Worm (Caenorhabditis elegans) whole organism, dauer: ENCODE results near the gene Y43D4A.1.
"Not testable (repeated sequence)": the region's sequence is repeated elsewhere in the genome, so short reads cannot be mapped to it uniquely, and the experiment has no call there.

Experiments
- unc-62 ChIP-seq: sonication (generic microtip); optimal IDR thresholded peaks from 2 replicates; lab custom pipeline; 2017; ENCODE audit warnings: missing biosample characterization, missing genetic modification reagents, missing genetic modification characterization

Y43D4A.1 gene

DNA sequence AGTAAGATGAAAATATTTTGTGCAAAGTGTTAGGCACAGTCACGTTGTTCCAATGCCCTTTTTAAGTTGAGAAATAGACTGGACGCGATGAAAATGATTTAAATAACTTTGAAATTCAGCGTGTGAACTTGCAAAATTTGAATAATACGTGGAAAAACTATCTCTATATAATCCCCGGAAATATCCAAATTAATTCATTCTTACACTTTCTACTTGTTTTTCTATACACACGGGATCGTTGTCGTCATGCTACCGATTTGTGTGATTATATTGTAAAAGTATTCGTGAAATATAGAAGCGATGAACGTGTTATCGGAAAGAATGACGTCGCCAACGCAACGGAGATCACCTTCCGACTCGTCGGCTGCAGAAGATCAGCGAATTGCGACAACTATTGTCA, at the start of gene Y43D4A.1:
Gene Y43D4A.1 (plus strand): TSS at position 301 of the 400 bp plus-strand sequence.
- no peak for TF ChIP-seq unc-62 (GFP tag; lab: Kevin White, UChicago)

DNA sequence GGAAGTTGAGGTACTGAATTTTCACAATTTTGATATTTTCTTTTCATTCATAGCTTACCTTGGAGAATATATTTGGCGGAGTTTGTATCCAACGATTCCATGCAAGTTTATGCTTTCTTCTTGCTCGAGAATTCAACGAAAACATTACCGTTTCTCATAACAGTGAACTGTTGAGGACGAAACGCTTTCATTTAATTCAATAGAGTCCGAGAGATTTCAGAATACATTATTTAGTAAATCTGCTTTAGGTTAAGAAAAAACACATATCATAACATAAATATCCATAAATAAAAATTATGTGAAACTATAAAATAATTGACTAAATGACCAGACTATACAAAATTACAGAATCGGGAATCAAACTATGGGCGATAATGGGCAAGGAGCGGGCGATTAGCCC, 49.1 kb upstream of the Y43D4A.1 start, which contains the start of gene Y51H4A.941:
Gene Y51H4A.941 (minus strand): TSS at position 101 of the 400 bp plus-strand sequence.
- TF ChIP-seq unc-62 (GFP tag; lab: Kevin White, UChicago): no peak

DNA sequence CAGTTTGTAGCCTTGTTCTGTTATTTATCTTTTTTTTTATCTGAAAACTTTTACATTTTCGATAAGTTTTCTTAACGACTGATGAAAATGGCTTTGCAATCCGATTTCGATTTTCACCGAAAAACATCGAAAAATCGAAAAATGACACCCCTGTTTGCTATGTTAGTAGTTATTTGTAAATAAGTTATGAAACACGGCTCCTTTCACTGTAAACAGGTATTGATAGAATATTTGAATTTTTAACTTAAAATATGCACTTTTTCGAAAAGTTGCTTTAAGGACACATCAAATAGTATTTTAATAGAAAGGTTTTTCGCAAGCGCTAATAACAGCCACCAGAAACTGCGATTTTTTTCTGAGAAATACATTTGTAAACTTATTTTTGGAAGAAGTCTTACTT, 47.2 kb upstream of the Y43D4A.1 start:
- no peak for TF ChIP-seq unc-62 (GFP tag; lab: Kevin White, UChicago)

DNA sequence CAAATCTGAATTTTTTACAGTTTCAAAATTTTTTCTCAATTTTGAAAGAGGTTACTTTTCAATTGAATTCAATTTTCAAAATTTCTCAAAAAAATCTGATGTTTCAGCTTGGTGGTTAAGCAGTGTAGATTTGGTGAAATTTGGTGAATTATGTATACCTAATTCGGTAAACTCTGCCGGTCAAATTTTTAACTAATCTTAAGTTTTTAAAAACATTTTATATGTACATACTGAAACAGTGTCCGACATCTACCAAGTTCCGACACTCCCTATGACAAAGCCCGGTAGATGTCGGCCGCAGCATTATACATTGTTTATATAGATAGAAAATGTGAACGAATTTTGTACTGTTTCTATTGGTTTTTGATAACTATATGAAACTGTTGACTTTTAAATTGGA, 36.7 kb upstream of the Y43D4A.1 start:
- TF ChIP-seq unc-62 (GFP tag; lab: Kevin White, UChicago): no peak

DNA sequence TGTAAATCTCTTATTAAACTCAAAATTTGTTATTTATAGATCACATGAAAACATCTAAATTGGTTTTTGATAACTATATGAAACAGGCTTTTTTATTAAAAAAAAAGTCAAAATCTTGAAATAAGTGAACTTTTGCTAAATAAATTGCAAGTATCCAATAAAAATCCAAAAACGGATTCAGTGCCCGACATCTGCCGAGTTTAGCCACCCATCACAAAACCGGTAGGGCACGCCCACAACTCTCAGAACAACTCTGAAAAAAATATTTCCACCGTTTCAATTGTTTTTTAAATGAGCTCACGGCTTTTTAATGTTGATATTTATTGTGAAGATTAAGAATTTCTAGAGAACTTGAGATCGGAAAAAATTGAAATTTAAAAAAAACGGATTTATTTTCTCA, 33.9 kb upstream of the Y43D4A.1 start:
- TF ChIP-seq unc-62 (GFP tag; lab: Kevin White, UChicago): no peak

DNA sequence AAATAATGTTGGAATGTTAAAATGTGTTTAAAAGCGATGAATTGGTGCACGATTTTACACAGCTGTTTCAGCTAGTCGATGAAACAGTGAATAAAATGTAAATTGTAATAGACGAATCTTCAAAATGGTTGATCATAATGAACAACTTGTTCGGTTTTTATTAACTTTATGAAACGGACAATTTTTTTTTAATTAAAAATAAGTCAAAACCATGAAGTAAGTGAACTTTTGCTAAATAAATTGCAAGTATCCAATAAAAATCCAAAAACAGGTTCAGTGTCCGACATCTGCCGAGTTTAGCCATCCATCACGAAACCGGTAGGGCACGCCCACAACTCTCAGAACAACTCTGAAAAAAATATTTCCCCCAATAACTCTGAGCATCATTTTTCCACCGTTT, 33.3 kb upstream of the Y43D4A.1 start:
- no peak for TF ChIP-seq unc-62 (GFP tag; lab: Kevin White, UChicago)

DNA sequence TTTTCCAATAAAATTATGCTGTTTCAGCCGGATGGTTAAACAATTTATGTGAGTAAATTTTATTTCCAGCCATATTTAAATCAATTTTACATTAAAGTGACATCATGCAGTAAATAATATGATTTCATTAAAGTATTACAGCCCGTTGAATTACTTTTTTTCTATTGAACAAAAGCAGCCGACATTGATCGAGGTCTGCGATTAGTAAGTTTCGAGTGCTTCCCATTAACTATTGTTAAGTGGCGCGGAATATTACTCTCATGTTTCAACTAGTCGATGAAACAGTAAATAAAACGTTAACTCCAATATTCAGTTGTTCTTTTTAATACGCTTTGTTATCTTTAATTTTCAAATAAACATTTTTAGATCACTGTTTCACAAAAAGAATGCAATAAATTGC, 25.0 kb upstream of the Y43D4A.1 start:
- no peak for TF ChIP-seq unc-62 (GFP tag; lab: Kevin White, UChicago)

DNA sequence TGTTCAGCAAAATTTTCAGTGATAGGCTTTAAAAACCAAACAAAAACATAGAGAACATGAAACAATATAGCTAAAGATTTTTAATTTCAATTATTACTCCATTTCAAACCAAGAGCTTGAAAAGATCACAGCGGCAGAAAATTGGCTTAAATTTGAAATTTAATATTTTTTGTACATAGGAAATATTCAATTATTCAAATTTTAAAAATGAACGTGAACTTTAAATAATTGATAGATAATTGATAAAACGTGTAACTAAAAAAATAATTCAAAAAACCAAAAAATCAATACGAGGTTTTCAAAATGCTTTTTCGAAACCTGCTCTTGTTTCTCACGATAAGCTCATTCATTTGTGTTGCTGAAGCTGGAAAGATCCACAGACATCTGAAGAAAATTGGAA, 23.2 kb upstream of the Y43D4A.1 start, which contains the start of gene Y51H4A.22:
Gene Y51H4A.22 (plus strand): TSS at position 301 of the 400 bp plus-strand sequence.
- no peak for TF ChIP-seq unc-62 (GFP tag; lab: Kevin White, UChicago)

DNA sequence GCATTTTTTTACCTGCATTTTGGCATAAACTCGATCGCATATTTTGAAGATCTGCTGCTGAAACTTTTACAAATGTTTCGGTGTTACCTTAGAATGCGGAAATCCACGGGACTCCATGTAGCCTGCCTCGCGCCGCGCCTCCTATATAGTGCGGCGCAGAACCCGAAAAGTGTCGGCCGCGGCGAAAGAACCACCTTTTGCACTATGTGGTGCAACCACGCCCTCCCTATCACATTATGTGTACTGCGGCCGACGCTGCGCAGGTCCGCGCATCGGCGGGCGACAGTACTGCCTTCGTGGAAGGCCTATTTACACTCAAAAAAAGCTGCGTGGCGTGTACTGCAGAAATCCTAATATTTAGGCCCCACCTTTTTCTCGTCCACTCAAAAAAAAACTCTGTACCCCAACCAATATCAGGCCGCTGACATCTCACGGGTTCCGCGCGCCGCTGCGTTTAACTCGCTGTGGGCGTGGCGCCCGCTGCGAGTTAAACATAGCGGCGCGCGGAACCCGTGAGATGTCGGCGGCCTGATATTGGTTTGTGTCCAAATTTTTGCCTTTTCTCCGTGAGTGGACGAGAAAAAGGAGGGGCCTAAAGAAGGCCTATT, 21.5 kb upstream of the Y43D4A.1 start:
- TF ChIP-seq unc-62 (GFP tag; lab: Kevin White, UChicago): no peak

DNA sequence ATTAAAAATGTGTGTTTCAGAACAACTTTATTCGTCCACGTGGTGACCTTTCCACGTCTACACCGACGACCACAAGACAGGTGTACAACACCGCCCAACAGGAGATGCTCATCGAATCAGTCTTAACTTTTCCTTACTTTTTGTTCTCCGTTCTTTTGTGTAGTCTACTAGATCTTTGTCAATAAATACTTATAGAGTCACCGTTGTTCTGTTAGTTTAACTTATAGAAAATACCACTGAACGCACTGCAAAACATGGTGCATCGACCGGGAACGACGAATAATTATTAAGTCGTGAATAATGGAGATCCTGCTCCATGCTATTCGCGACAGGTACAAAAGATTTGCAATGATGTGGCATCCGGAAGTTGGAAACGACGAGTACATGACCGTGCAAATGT, 21.0 kb upstream of the Y43D4A.1 start, which contains the start of gene Y51H4A.23:
Gene Y51H4A.23 (plus strand): TSS at position 301 of the 400 bp plus-strand sequence.
- TF ChIP-seq unc-62 (GFP tag; lab: Kevin White, UChicago): not testable (repeated sequence)

DNA sequence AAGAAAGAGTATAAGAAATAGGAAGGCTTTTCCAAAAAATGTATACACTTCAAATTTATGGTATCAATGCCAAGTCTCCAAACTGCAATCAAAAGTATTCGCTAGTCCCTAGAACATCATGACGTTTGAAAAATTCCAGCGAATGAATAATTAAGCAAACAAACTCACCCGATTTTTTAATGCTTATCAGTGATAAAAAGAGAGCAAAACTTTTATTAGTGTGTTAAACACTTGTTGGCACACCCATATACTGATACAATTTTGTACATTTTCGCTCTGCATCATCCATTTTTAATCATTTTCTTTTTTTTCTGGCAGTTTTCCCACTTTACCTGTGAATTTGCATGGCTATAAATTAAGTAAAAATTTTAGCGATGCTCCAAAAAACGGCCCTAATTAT, 7.7 kb upstream of the Y43D4A.1 start, which contains the start of gene Y51H4A.25:
Gene Y51H4A.25 (plus strand): TSS at position 373 of the 400 bp plus-strand sequence.
- TF ChIP-seq unc-62 (GFP tag; lab: Kevin White, UChicago): no peak

DNA sequence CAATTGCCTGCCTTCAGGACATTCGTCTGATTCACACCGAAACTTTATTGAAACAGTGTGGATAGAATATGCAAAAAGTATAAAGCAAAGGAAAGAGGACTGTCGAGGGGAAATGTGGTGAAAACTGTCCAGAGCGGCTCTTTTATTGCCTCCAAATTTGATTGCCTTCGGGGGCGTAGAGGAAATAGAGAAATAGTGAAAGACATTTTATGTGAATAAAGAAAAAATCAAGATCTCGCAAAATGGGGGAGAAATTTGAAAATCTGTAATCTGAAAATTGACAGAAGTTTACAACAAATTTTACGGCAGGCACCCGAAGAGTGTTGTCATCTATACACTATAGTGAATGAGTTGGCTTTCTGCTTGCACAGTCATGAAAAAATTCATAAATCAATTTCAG, 2.9 kb upstream of the Y43D4A.1 start, which contains the start of gene Y51H4A.24:
Gene Y51H4A.24 (minus strand): TSS at position 101 of the 400 bp plus-strand sequence.
- no peak for TF ChIP-seq unc-62 (GFP tag; lab: Kevin White, UChicago)

DNA sequence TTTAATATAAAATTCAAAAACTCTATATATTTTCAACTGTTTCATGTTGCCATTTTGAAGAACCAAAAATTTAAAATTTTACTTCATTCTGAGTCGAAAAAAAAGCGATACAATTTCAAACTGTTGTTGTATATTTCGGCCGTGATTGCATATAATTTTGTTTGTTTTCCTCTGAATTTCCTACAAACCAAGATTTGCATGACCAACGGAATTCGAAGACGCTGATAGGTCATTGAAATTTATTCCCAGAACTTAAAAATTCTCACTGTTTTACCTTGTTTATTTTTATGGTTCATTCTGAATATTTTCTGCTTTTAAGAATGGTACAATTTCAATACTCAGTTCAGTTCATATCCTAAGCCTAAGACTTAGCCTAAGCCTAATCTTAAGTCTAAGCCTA, 7.5 kb downstream of the Y43D4A.1 start:
- no peak for TF ChIP-seq unc-62 (GFP tag; lab: Kevin White, UChicago)

DNA sequence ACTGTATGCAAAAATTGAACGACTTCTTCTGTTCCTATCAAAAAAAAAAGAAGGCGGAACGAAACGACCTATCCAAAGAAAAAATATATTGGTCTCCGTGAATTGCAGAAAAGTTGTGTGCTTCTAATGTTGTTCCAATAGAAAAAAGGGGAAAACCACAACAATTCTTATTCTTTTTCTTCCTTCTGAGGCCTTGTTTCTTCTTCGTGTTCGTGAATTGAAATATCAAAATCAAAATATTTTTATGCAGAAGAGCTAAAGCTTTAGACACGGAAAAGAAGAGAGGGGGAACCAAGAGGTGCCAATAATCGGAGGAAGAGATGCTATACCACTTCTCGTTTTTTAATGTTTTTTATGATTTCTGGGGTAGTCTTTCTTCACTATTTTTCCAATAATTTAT, 12.1 kb downstream of the Y43D4A.1 start, which contains the start of gene Y43D4A.2:
Gene Y43D4A.2 (minus strand): TSS at position 101 of the 400 bp plus-strand sequence.
- TF ChIP-seq unc-62 (GFP tag; lab: Kevin White, UChicago): not testable (repeated sequence)

DNA sequence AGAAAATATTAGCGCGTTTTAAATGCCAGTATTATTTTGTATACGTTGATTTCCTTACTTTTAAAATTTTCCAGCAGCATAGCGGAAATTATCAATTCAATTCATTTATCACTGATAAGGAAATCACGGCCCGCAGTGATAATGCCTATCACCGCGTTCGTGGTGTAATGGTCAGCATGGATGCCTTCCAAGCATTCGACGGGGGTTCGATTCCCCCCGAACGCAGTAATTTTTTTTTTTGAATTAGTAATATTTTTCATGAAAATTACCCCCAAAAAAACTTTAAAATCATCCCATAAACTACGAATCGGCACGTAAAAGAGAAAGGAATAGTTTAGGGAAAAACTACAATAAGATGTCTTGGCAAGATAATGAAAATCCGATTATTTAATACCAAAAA, 31.4 kb downstream of the Y43D4A.1 start:
- TF ChIP-seq unc-62 (GFP tag; lab: Kevin White, UChicago): no peak

DNA sequence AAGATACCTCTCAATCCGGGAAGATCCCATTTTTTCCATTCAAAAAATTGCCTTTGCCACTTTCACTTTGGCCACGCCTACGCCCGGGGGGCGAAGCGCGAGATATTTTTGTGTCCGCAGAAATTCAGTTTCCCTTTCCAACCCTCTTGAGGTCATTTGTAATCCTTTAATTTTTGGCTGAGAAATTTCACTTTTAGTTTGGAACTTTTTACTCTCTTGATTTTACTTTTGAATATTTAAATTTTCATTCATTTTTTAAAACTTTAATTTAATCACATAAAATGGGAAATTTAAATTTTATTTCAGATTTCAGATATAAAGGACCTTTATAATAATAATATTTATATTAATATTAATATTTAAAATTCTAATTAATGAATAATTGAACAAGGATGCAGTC, 31.8 kb downstream of the Y43D4A.1 start, which contains the start of gene Y43D4A.5:
Gene Y43D4A.5 (plus strand): TSS at position 301 of the 400 bp plus-strand sequence.
- no peak for TF ChIP-seq unc-62 (GFP tag; lab: Kevin White, UChicago)

DNA sequence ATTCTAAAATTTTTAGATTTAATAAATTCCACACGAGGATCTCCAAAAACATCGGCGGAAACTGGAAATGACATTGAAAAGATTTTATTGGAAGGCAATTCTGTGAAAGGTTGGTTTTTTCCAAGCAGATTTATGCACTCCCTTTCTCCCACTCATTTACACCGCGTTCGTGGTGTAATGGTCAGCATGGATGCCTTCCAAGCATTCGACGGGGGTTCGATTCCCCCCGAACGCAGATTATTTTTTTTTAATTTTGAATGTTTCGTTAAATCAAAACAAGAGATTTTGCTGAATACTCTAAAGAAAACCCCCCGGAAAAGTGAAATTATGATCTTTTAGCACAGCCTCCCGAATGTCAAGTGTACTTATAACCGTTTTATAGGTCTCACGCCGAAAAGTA, 32.3 kb downstream of the Y43D4A.1 start:
- no peak for TF ChIP-seq unc-62 (GFP tag; lab: Kevin White, UChicago)
